Worm (Caenorhabditis elegans): ENCODE results near the gene srlf-33.

DNA sequence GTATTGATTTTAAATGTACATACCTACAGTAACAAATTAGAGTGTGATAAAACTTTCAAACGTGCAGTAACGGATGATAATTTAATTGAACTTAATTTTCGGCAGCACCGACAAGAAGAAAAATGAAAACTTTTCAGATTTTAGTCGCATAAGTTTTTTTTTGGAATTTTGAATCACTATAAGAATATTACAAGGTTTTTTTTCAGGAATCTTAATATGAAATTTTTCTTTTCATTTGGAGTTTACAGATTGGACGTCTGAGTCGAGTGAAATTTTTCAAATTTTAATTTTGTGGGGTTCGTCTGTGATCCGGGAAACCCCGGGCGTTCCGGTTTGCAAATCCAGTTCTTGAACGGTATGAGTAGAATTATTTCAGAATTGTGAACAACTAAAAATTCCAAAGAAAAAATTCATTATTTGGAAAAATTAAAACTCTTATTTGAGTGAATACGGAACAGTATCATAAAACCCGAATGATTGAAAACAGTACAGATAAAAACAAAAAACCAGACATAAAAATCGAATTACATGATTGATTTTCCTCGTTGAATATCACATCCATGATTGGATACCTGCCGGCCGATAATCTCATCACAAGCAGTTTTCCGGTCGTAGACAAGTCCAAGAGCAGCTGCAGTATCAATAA lies 11.8 kb downstream of the srlf-33 start:
- TF ChIP-seq eor-1 (tag; optimal IDR thresholded peaks at IDR 0.05) (no peak), R02D3.7 (tag; optimal IDR thresholded peaks at IDR 0.05) (no peak), jun-1 (tag; optimal IDR thresholded peaks at IDR 0.05) (no peak)
